Worm (Caenorhabditis elegans): ENCODE results near the gene sma-1.

DNA sequence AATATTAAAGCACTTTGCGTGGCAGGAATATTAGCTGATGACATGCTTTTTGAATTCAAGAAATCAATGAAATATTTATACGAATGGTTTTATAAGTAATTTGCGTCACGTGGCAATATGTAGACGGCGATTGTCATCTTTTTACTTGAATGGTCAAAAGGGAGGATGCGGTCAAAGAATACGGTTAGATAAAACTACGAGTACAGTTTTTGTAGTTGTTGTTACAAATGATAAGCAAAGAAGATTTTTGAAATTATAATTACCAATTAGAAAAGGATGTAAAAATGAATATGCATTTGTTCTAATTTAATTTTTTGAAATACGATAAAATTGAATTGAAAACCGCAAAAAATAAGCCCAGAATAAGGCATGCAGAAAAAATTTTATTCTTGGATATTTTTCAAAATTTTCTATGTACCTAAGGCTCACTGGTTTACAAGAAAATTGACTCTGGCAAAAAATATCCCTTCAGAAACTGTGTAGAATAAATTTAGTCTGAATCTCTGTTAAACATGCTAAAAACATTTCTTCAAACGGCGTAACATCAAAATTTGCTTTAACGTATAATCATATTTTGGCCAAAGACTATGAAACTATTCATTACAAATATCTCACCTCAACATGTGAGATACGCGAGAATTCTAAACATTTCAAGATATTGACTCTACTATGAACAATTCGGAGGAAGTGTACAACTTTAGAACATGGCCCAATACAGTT is 7.9 kb upstream of the sma-1 start, which contains the start of the genes sodh-2 and srx-76:
- TF ChIP-seq mep-1 (tag; optimal IDR thresholded peaks at IDR 0.05): no peak
- no peak for TF ChIP-seq tbx-8 (GFP tag; optimal IDR thresholded peaks at IDR 0.05)
- TF ChIP-seq elt-3 (tag; optimal IDR thresholded peaks at IDR 0.05): no peak
- TF ChIP-seq hlh-1 (tag; optimal IDR thresholded peaks at IDR 0.05): no peak
- TF ChIP-seq nhr-237 (tag; optimal IDR thresholded peaks at IDR 0.05): no peak
- TF ChIP-seq unc-62 (GFP tag; optimal IDR thresholded peaks at IDR 0.05): no peak
- TF ChIP-seq ztf-11 (tag; optimal IDR thresholded peaks at IDR 0.05): no peak
- no peak for TF ChIP-seq sem-2 (GFP tag; optimal IDR thresholded peaks at IDR 0.05)
- TF ChIP-seq snpc-4 (tag; optimal IDR thresholded peaks at IDR 0.05): no peak
- TF ChIP-seq ces-1 (GFP tag; optimal IDR thresholded peaks at IDR 0.05): no peak
